Fruit fly (Drosophila melanogaster) whole organism, wandering third instar larva: ENCODE measurements around the gene CG17380.

ENCODE experiments used
- Dif ChIP-seq: fragments of 200-275, 200-300 bp; sonication (Bioruptor generic); optimal IDR thresholded peaks from 2 replicates; lab custom pipeline; 2018; ENCODE audit warnings: missing biosample characterization, missing genetic modification characterization; ENCODE audit not compliant: partially characterized antibody
- Jra ChIP-seq: sonication (Bioruptor generic); optimal IDR thresholded peaks from 2 replicates; lab custom pipeline; 2016; ENCODE audit warnings: missing biosample characterization, missing genetic modification characterization
- brk ChIP-seq: fragments of 200-800 bp; sonication (Bioruptor generic); optimal IDR thresholded peaks from 2 replicates; lab custom pipeline; 2016; ENCODE audit warnings: missing biosample characterization, mild to moderate bottlenecking, missing genetic modification characterization
- dmrt93B ChIP-seq: fragments of 200-800 bp; sonication (Bioruptor generic); optimal IDR thresholded peaks from 2 replicates; lab custom pipeline; 2018; ENCODE audit warnings: missing biosample characterization, mild to moderate bottlenecking, missing genetic modification characterization
- jim ChIP-seq: fragments of 175-275, 200-325 bp; sonication (Bioruptor generic); optimal IDR thresholded peaks from 2 replicates; lab custom pipeline; 2016; ENCODE audit warnings: missing biosample characterization, mild to moderate bottlenecking, missing genetic modification characterization
- pan ChIP-seq: fragments of >200 bp; optimal IDR thresholded peaks from 2 replicates; lab custom pipeline; 2017
- sage ChIP-seq: fragments of 200-800 bp; sonication (Bioruptor generic); optimal IDR thresholded peaks from 2 replicates; lab custom pipeline; 2016; ENCODE audit warnings: missing biosample characterization, mild to moderate bottlenecking, missing genetic modification characterization

DNA sequence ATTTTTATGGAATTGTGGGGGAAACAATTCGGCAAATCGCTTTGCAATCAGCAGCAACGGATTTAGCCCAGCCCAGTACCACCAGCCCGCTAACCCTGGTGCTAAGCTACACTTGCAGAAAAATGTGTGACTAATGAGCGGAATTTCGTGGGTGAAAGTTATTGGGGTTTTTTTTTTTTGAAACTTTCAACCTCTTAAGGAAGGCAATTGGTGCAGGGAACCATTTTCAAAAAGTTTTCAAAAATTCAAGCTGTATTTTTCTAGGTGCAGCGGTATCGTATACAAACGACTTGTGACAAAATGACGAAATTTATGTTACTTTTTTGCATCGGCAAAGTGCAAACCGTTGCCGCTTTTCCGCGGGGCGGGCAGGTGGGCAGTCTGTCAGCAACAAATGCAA lies 4.5 kb downstream of the CG17380 start:
- TF ChIP-seq sage (GFP tag; lab: Kevin White, UChicago) = no peak
- TF ChIP-seq dmrt93B (GFP tag; lab: Kevin White, UChicago) = no peak
- TF ChIP-seq Dif (GFP tag; lab: Kevin White, UChicago) = no peak
- TF ChIP-seq Jra = no peak
- TF ChIP-seq jim (GFP tag; lab: Kevin White, UChicago) = no peak
- no peak for TF ChIP-seq pan (lab: Kevin White, UChicago)
- TF ChIP-seq brk (GFP tag; lab: Kevin White, UChicago) = no peak
